Worm (Caenorhabditis elegans): ENCODE results near the gene epg-3.

Gene epg-3

ce11 chrIII:12931786-12932427, 2.6 kb upstream of the epg-3 start, which contains the start of gene rbm-7 (continued):
- TF ChIP-seq nhr-10 (tag; optimal IDR thresholded peaks at IDR 0.05) (no peak), nhr-21 (tag; optimal IDR thresholded peaks at IDR 0.05) (peak; percentile 37), lsy-2 (tag; optimal IDR thresholded peaks at IDR 0.05) (peak; percentile 85 to 88), sma-3 (GFP tag; optimal IDR thresholded peaks at IDR 0.05) (peak; percentile 36), crh-2 (tag; optimal IDR thresholded peaks at IDR 0.05) (peak; percentile 70), snpc-4 (tag; optimal IDR thresholded peaks at IDR 0.05) (no peak), F13H6.1 (tag; optimal IDR thresholded peaks at IDR 0.05) (peak; percentile 75), ztf-1 (GFP tag; conservative IDR thresholded peaks at IDR 0.05) (no peak)

DNA sequence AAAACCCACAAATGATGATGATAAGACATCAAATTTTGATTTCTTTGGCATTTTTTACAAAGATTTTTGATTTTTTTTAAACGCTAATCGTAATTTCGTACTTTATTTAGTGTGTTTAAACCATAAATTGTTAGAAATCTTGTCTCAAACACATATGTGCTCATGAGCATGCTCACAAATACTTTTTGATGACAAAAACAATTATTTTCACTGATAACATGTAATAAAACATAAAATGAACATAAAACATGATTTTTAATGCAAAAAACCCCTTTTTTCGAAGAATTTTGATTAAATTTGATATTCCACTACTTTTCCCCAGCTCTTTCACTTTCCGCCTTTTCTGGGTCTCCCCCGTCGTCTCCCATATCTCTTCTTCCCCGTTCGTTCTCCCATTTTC, 1.7 kb upstream of the epg-3 start:
- TF ChIP-seq mab-5 (tag; optimal IDR thresholded peaks at IDR 0.05) = no peak
- TF ChIP-seq ceh-82 (tag; optimal IDR thresholded peaks at IDR 0.05) = no peak
- TF ChIP-seq alr-1 (tag; optimal IDR thresholded peaks at IDR 0.05) = no peak
- no peak for TF ChIP-seq sma-3 (GFP tag; optimal IDR thresholded peaks at IDR 0.05)
- no peak for TF ChIP-seq nhr-77 (tag; optimal IDR thresholded peaks at IDR 0.05)
- TF ChIP-seq snpc-4 (tag; optimal IDR thresholded peaks at IDR 0.05) = no peak
- peak; percentile 50 for TF ChIP-seq skn-1 (tag; optimal IDR thresholded peaks at IDR 0.05)

ce11 chrIII:12942307-12942706, 7.8 kb downstream of the epg-3 start, which contains the start of gene unc-25:
unc-25 (plus strand) TSS chrIII:12942651.
- TF ChIP-seq lsy-2 (tag; optimal IDR thresholded peaks at IDR 0.05) = peak in 1 of 2 experiments; percentile 20
- TF ChIP-seq Y55F3AM.14 (GFP tag; optimal IDR thresholded peaks at IDR 0.05) = peak; percentile 73
- TF ChIP-seq unc-55 (GFP tag; optimal IDR thresholded peaks at IDR 0.05) = peak; percentile 57
- TF ChIP-seq elt-1 (tag; optimal IDR thresholded peaks at IDR 0.05) = no peak
- peak; percentile 73 for TF ChIP-seq mab-5 (tag; optimal IDR thresholded peaks at IDR 0.05)
- TF ChIP-seq blmp-1 (tag; optimal IDR thresholded peaks at IDR 0.05; ENCODE audit: insufficient read depth) = no peak
- TF ChIP-seq F13H6.1 (tag; optimal IDR thresholded peaks at IDR 0.05) = peak; percentile 0
- 0 out of 2 replicates have a peak, but pooled peaks have one; percentile 22 for TF ChIP-seq ztf-1 (GFP tag; conservative IDR thresholded peaks at IDR 0.05)

ce11 chrIII:12944064-12944463, 9.5 kb downstream of the epg-3 start:
- TF ChIP-seq egl-27 (tag; optimal IDR thresholded peaks at IDR 0.05) = no peak
- TF ChIP-seq snpc-4 (tag; optimal IDR thresholded peaks at IDR 0.05) = no peak
- TF ChIP-seq ceh-82 (tag; optimal IDR thresholded peaks at IDR 0.05) = no peak
- no peak for TF ChIP-seq lin-13 (GFP tag; optimal IDR thresholded peaks at IDR 0.05)
- no peak for TF ChIP-seq alr-1 (tag; optimal IDR thresholded peaks at IDR 0.05)
- TF ChIP-seq sma-3 (GFP tag; optimal IDR thresholded peaks at IDR 0.05) = no peak
- no peak for TF ChIP-seq ztf-11 (tag; optimal IDR thresholded peaks at IDR 0.05)
- TF ChIP-seq nhr-11 (tag; optimal IDR thresholded peaks at IDR 0.05) = no peak
- no peak for TF ChIP-seq blmp-1 (tag; optimal IDR thresholded peaks at IDR 0.05; ENCODE audit: insufficient read depth)
- no peak for TF ChIP-seq nhr-129 (tag; optimal IDR thresholded peaks at IDR 0.05)
- no peak for TF ChIP-seq ztf-4 (tag; optimal IDR thresholded peaks at IDR 0.05)
- no peak for TF ChIP-seq mdl-1 (tag; optimal IDR thresholded peaks at IDR 0.05)
- TF ChIP-seq sem-4 (tag; optimal IDR thresholded peaks at IDR 0.05) = no peak

- TF ChIP-seq lin-13 (GFP tag; optimal IDR thresholded peaks at IDR 0.05) (no peak), mbf-1 (tag; optimal IDR thresholded peaks at IDR 0.05) (no peak), ztf-1 (GFP tag; conservative IDR thresholded peaks at IDR 0.05) (no peak), blmp-1 (tag; optimal IDR thresholded peaks at IDR 0.05; ENCODE audit: insufficient read depth) (no peak), sma-9 (GFP tag; optimal IDR thresholded peaks at IDR 0.05) (no peak), sma-9 (tag; optimal IDR thresholded peaks at IDR 0.05) (no peak), R02D3.7 (tag; optimal IDR thresholded peaks at IDR 0.05) (no peak), crh-2 (tag; optimal IDR thresholded peaks at IDR 0.05) (no peak), gmeb-1 (tag; optimal IDR thresholded peaks at IDR 0.05) (no peak), mdl-1 (tag; optimal IDR thresholded peaks at IDR 0.05) (no peak), nhr-237 (tag; optimal IDR thresholded peaks at IDR 0.05) (no peak), nhr-6 (tag; optimal IDR thresholded peaks at IDR 0.05) (no peak), nhr-25 (tag; optimal IDR thresholded peaks at IDR 0.05) (no peak), elt-1 (tag; optimal IDR thresholded peaks at IDR 0.05) (no peak), nhr-12 (tag; optimal IDR thresholded peaks at IDR 0.05) (no peak), ceh-16 (tag; optimal IDR thresholded peaks at IDR 0.05) (no peak), sma-3 (GFP tag; optimal IDR thresholded peaks at IDR 0.05) (no peak), C34F6.9 (tag; optimal IDR thresholded peaks at IDR 0.05) (no peak)
These were observed 10.6 kb downstream of the epg-3 start for ce11 chrIII:12945072-12945471.

Measured in whole organism, L2 larva.